Fruit fly (Drosophila melanogaster) Kc167 (cell line): ENCODE measurements around the gene CG14300.

Experiments
- Myc ChIP-seq: fragments of >200 bp; optimal IDR thresholded peaks from 2 replicates; lab custom pipeline; 2017; ENCODE audit warnings: missing external identifiers
- h ChIP-seq: fragments of >200 bp; optimal IDR thresholded peaks from 3 replicates; lab custom pipeline; 2018; ENCODE audit warnings: missing external identifiers
- ttk ChIP-seq: sonication (Bioruptor generic); optimal IDR thresholded peaks from 2 replicates; lab custom pipeline; 2017; ENCODE audit warnings: missing external identifiers

DNA sequence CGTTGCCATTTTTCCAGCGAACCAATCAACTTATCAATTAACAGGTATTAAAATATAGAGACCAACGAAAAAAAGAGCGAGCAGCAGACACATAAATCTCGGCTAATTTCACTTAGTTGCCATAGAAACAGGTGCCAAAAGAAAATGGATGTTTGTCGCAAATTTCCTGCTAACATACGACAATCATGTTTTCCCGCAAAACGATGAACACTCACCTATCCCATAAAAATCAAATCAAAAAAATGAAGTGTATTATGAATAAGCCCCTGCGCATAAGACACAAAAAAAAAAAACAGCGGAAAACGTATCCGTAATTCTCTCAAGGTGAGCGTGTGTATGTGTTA, 48.3 kb upstream of the CG14300 start:
- TF ChIP-seq Myc (lab: Kevin White, UChicago) = no peak
- no peak for TF ChIP-seq h (lab: Kevin White, UChicago)
- TF ChIP-seq ttk (lab: Kevin White, UChicago) = no peak
